Worm (Caenorhabditis elegans): ENCODE measurements around the gene pals-25.

DNA sequence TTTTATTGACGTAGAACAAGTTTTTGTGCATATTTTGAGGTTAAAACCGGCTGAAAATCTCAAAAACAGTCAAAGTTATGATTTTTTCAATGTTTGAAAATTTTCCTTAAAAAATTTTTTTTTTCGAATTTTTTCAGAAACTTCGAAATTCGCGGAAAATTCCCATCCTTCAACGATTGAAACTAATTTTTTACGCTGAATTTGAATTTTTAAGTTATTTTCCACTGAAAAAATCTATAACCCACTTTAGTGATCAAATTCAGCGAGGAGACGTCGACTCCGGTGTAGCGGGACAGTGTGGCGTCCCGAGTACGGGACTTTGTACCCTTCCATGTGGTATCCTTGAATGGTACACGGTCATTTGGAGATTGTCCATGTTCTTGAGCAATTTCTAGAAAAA, 42.0 kb upstream of the pals-25 start:
- TF ChIP-seq ref-1 (GFP tag; conservative IDR thresholded peaks at IDR 0.05) (no peak), ztf-29 (GFP tag; IDR thresholded peaks at IDR 0.05) (no peak), med-1 (GFP tag; optimal IDR thresholded peaks at IDR 0.05; ENCODE audit: insufficient read depth) (no peak), tab-1 (GFP tag; IDR thresholded peaks at IDR 0.05) (no peak)

Data from whole organism, midembryonic.